Fruit fly (Drosophila melanogaster) whole organism, embryonic: Measurements from ENCODE around the gene CG31176.

Source experiments
- BtbVII ChIP-seq: fragments of 200-800 bp; sonication (Bioruptor generic); optimal IDR thresholded peaks from 3 replicates; lab custom pipeline; 2017; ENCODE audit warnings: missing biosample characterization, mild to moderate bottlenecking, missing genetic modification characterization
- CG1024 ChIP-seq: fragments of 200-800 bp; sonication (Bioruptor generic); IDR thresholded peaks from 2 replicates; pipeline ENCODE4 v1.3.6; 2022; ENCODE audit warnings: missing biosample characterization, missing genetic modification characterization
- CG11093 ChIP-seq: fragments of 200-800 bp; sonication (Bioruptor generic); IDR thresholded peaks from 3 replicates; pipeline ENCODE4 v1.3.6; 2022; ENCODE audit warnings: missing biosample characterization, missing genetic modification characterization
- CG12104 ChIP-seq: fragments of 200-800 bp; sonication (Bioruptor generic); optimal IDR thresholded peaks from 3 replicates; lab custom pipeline; 2016; ENCODE audit warnings: missing biosample characterization, missing genetic modification characterization
- CG15011 ChIP-seq: fragments of 200-800 bp; sonication (Bioruptor generic); optimal IDR thresholded peaks from 3 replicates; lab custom pipeline; 2018; ENCODE audit warnings: missing biosample characterization, mild to moderate bottlenecking, missing genetic modification characterization
- CG1603 ChIP-seq: fragments of 200-800 bp; sonication (Bioruptor generic); optimal IDR thresholded peaks from 2 replicates; lab custom pipeline; 2019; ENCODE audit warnings: missing biosample characterization, mild to moderate bottlenecking, missing genetic modification characterization, moderate library complexity
- CG16815 ChIP-seq: fragments of 200-800 bp; sonication (Bioruptor generic); optimal IDR thresholded peaks from 3 replicates; lab custom pipeline; 2017; ENCODE audit warnings: missing biosample characterization, mild to moderate bottlenecking, missing genetic modification characterization
- CG17612 ChIP-seq: fragments of 200-800 bp; sonication (Bioruptor generic); IDR thresholded peaks from 2 replicates; pipeline ENCODE4 v1.3.6; 2022; ENCODE audit warnings: missing biosample characterization, missing genetic modification characterization
- CG2129 ChIP-seq: fragments of 200-800 bp; sonication (Bioruptor generic); IDR thresholded peaks from 2 replicates; pipeline ENCODE4 v1.3.6; 2022; ENCODE audit warnings: missing biosample characterization, missing genetic modification characterization; ENCODE audit not compliant: partially characterized antibody
- CG2889 ChIP-seq: fragments of 200-800 bp; sonication (Bioruptor generic); IDR thresholded peaks from 3 replicates; pipeline ENCODE4 v1.3.6; 2022; ENCODE audit warnings: missing biosample characterization, missing genetic modification characterization
- CG30020 ChIP-seq: fragments of 200-800 bp; optimal IDR thresholded peaks from 2 replicates; lab custom pipeline; 2019; ENCODE audit warnings: missing biosample characterization, mild to moderate bottlenecking, missing genetic modification characterization, moderate library complexity
- CG3163 ChIP-seq: fragments of 200-800 bp; sonication (Bioruptor generic); optimal IDR thresholded peaks from 3 replicates; lab custom pipeline; 2016; ENCODE audit warnings: missing biosample characterization, missing genetic modification characterization
- CG32767 ChIP-seq: fragments of 200-800 bp; sonication (Bioruptor generic); IDR thresholded peaks from 2 replicates; pipeline ENCODE4 v1.3.6; 2022; ENCODE audit warnings: missing biosample characterization, missing genetic modification characterization
- CG33557 ChIP-seq: fragments of 200-800 bp; sonication (Bioruptor generic); optimal IDR thresholded peaks from 2 replicates; lab custom pipeline; 2019; ENCODE audit warnings: missing biosample characterization, mild to moderate bottlenecking, missing genetic modification characterization, moderate library complexity
- CG34422 ChIP-seq: fragments of 200-800 bp; sonication (Bioruptor generic); IDR thresholded peaks from 3 replicates; pipeline ENCODE4 v1.3.6; 2022; ENCODE audit warnings: missing biosample characterization, missing genetic modification characterization
- CG4707 ChIP-seq: fragments of 200-800 bp; sonication (Bioruptor generic); optimal IDR thresholded peaks from 2 replicates; lab custom pipeline; 2018; ENCODE audit warnings: missing biosample characterization, mild to moderate bottlenecking, missing genetic modification characterization, moderate library complexity
- CG6254 ChIP-seq: fragments of 200-800 bp; sonication (Bioruptor generic); optimal IDR thresholded peaks from 3 replicates; lab custom pipeline; 2017; ENCODE audit warnings: mild to moderate bottlenecking, missing biosample characterization, missing genetic modification reagents, missing genetic modification characterization
- CG6689 ChIP-seq: fragments of 200-800 bp; sonication (Bioruptor generic); IDR thresholded peaks from 2 replicates; pipeline ENCODE4 v1.3.6; 2022; ENCODE audit warnings: missing biosample characterization, missing genetic modification characterization
- CG7357 ChIP-seq: fragments of 200-800 bp; sonication (Bioruptor generic); IDR thresholded peaks from 3 replicates; pipeline ENCODE4 v1.3.6; 2022; ENCODE audit warnings: missing biosample characterization, missing genetic modification characterization
- CG9817 ChIP-seq: fragments of 200-800 bp; sonication (Bioruptor generic); optimal IDR thresholded peaks from 2 replicates; lab custom pipeline; 2018; ENCODE audit warnings: missing biosample characterization, mild to moderate bottlenecking, missing genetic modification characterization, moderate library complexity
- CrebB ChIP-seq: fragments of 200-800 bp; sonication (Bioruptor generic); optimal IDR thresholded peaks from 3 replicates; lab custom pipeline; 2018; ENCODE audit warnings: missing biosample characterization, mild to moderate bottlenecking, missing genetic modification characterization
- Doc2 ChIP-seq: fragments of 200-800 bp; sonication (Bioruptor generic); IDR thresholded peaks from 2 replicates; pipeline ENCODE4 v1.3.6; 2022; ENCODE audit warnings: missing biosample characterization, missing genetic modification characterization
- HLH54F ChIP-seq: fragments of 200-800 bp; sonication (Bioruptor generic); optimal IDR thresholded peaks from 3 replicates; lab custom pipeline; 2016; ENCODE audit warnings: missing biosample characterization, missing genetic modification characterization
- Hr78 ChIP-seq, 2 experiments: fragments of 200-800 bp in 1 of 2; fragments of >200 bp in 1 of 2; sonication (Bioruptor generic) in 1 of 2; optimal IDR thresholded peaks; 2 replicates each; lab custom pipeline; 2017 to 2019; ENCODE audit warnings: missing biosample characterization in 2 of 2, missing genetic modification characterization in 2 of 2, mild to moderate bottlenecking in 1 of 2, moderate library complexity in 1 of 2
- MESR4 ChIP-seq: fragments of 200-800 bp; sonication (Bioruptor generic); optimal IDR thresholded peaks from 2 replicates; lab custom pipeline; 2018; ENCODE audit warnings: missing biosample characterization, mild to moderate bottlenecking, missing genetic modification characterization, moderate library complexity
- Mad ChIP-seq: fragments of 200-800 bp; sonication (Bioruptor generic); optimal IDR thresholded peaks from 2 replicates; lab custom pipeline; 2016; ENCODE audit warnings: missing biosample characterization, missing genetic modification characterization
- Oli ChIP-seq: fragments of 200-800 bp; sonication (Bioruptor generic); optimal IDR thresholded peaks from 2 replicates; lab custom pipeline; 2018; ENCODE audit warnings: missing biosample characterization, mild to moderate bottlenecking, missing genetic modification characterization, moderate library complexity
- Poxn ChIP-seq: fragments of 200-800 bp; sonication (Bioruptor generic); IDR thresholded peaks from 2 replicates; pipeline ENCODE4 v1.3.6; 2022; ENCODE audit warnings: missing biosample characterization, missing genetic modification characterization
- Sry-δ ChIP-seq: fragments of 200-800 bp; sonication (Bioruptor generic); optimal IDR thresholded peaks from 2 replicates; lab custom pipeline; 2016; ENCODE audit warnings: missing biosample characterization, missing genetic modification characterization
- ac ChIP-seq: fragments of 200-800 bp; sonication (Bioruptor generic); optimal IDR thresholded peaks from 3 replicates; lab custom pipeline; 2017; ENCODE audit warnings: missing biosample characterization, mild to moderate bottlenecking, missing genetic modification characterization
- crp ChIP-seq, 2 experiments: fragments of 200-800 bp; sonication (Bioruptor generic); optimal IDR thresholded peaks; 2 replicates in 1 of 2; 3 replicates in 1 of 2; lab custom pipeline; 2017; ENCODE audit warnings: missing biosample characterization in 2 of 2, missing genetic modification characterization in 2 of 2, mild to moderate bottlenecking in 1 of 2, moderate library complexity in 1 of 2
- ewg ChIP-seq: fragments of 200-800 bp; sonication (Bioruptor generic); optimal IDR thresholded peaks from 3 replicates; lab custom pipeline; 2017; ENCODE audit warnings: mild to moderate bottlenecking, missing biosample characterization, missing genetic modification reagents, missing genetic modification characterization
- fu2 ChIP-seq: fragments of 200-800 bp; sonication (Bioruptor generic); optimal IDR thresholded peaks from 2 replicates; lab custom pipeline; 2016; ENCODE audit warnings: missing biosample characterization, missing genetic modification characterization
- gcm2 ChIP-seq: fragments of 200-800 bp; sonication (Bioruptor generic); optimal IDR thresholded peaks from 2 replicates; lab custom pipeline; 2016; ENCODE audit warnings: missing biosample characterization, missing genetic modification characterization
- hbn ChIP-seq: fragments of 200-800 bp; sonication (Bioruptor generic); IDR thresholded peaks from 2 replicates; pipeline ENCODE4 v1.3.6; 2022; ENCODE audit warnings: missing biosample characterization, missing genetic modification characterization; ENCODE audit not compliant: partially characterized antibody
- hth ChIP-seq: fragments of >200 bp; optimal IDR thresholded peaks from 2 replicates; lab custom pipeline; 2017; ENCODE audit warnings: inconsistent platforms
- inv ChIP-seq: fragments of 200-800 bp; sonication (Bioruptor generic); IDR thresholded peaks from 2 replicates; pipeline ENCODE4 v1.3.6; 2022; ENCODE audit warnings: missing biosample characterization, missing genetic modification characterization; ENCODE audit not compliant: partially characterized antibody
- jing ChIP-seq: fragments of 200-800 bp; sonication (Bioruptor generic); optimal IDR thresholded peaks from 2 replicates; lab custom pipeline; 2018; ENCODE audit warnings: missing biosample characterization, mild to moderate bottlenecking, missing genetic modification characterization
- lbe ChIP-seq: fragments of 200-800 bp; sonication (Bioruptor generic); optimal IDR thresholded peaks from 2 replicates; lab custom pipeline; 2016; ENCODE audit warnings: missing biosample characterization, mild to moderate bottlenecking, missing genetic modification characterization
- luna ChIP-seq: fragments of 200-800 bp; sonication (Bioruptor generic); optimal IDR thresholded peaks from 2 replicates; lab custom pipeline; 2016; ENCODE audit warnings: missing biosample characterization, missing genetic modification characterization
- odd ChIP-seq: fragments of 200-800 bp; sonication (Bioruptor generic); optimal IDR thresholded peaks from 2 replicates; lab custom pipeline; 2017; ENCODE audit warnings: missing biosample characterization, mild to moderate bottlenecking, missing genetic modification characterization
- org-1 ChIP-seq: fragments of 200-800 bp; sonication (Bioruptor generic); optimal IDR thresholded peaks from 2 replicates; lab custom pipeline; 2017; ENCODE audit warnings: missing biosample characterization, missing genetic modification characterization
- pros ChIP-seq: fragments of 200-800 bp; sonication (Bioruptor generic); optimal IDR thresholded peaks from 3 replicates; lab custom pipeline; 2019; ENCODE audit warnings: missing biosample characterization, mild to moderate bottlenecking, missing genetic modification characterization, moderate library complexity
- slou ChIP-seq: fragments of 200-800 bp; sonication (Bioruptor generic); optimal IDR thresholded peaks from 3 replicates; lab custom pipeline; 2016; ENCODE audit warnings: missing biosample characterization, missing genetic modification characterization
- sna ChIP-seq: fragments of 200-800 bp; sonication (Bioruptor generic); IDR thresholded peaks from 2 replicates; pipeline ENCODE4 v1.3.6; 2022; ENCODE audit warnings: missing biosample characterization, missing genetic modification characterization; ENCODE audit not compliant: partially characterized antibody
- tap ChIP-seq: fragments of 200-800 bp; optimal IDR thresholded peaks from 3 replicates; lab custom pipeline; 2019; ENCODE audit warnings: missing biosample characterization, mild to moderate bottlenecking, missing genetic modification characterization, moderate library complexity
- tio ChIP-seq: fragments of 200-800 bp; sonication (Bioruptor generic); optimal IDR thresholded peaks from 2 replicates; lab custom pipeline; 2017; ENCODE audit warnings: missing biosample characterization, missing genetic modification characterization, inconsistent platforms
- toy ChIP-seq: fragments of 200-800 bp; sonication (Bioruptor generic); IDR thresholded peaks from 2 replicates; pipeline ENCODE4 v1.3.6; 2022; ENCODE audit warnings: missing biosample characterization, missing genetic modification characterization
- usp ChIP-seq: fragments of >200 bp; optimal IDR thresholded peaks from 2 replicates; lab custom pipeline; 2017; ENCODE audit warnings: missing biosample characterization, missing genetic modification characterization
- yki ChIP-seq: fragments of >200 bp; optimal IDR thresholded peaks from 3 replicates; lab custom pipeline; 2018
- z ChIP-seq: fragments of 200-800 bp; sonication (Bioruptor generic); IDR thresholded peaks from 3 replicates; pipeline ENCODE4 v1.3.6; 2022; ENCODE audit warnings: missing biosample characterization, missing genetic modification characterization

CG31176 gene

DNA sequence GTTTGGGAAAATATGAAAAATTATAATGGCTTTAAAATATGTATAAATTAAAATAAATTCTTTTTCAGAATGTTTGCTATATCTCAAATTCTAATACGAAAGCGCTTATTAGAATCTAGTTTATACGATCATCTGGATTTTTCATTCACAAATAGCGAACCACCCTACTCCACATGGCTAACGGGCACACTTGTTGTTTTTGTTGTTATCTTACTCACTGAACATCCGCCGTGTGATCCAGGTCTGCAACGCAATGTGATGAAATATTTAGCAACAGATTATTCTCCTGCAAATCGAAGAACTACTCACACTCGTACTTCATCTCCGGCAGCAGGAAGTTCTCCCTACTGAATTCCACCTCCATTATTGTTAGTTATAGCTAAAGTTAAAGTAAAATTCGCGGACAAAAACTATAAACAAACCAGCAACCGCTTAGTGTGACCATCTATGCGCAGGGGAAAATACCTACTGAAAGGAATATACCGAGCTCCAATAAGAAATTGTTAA, 56.9 kb downstream of the CG31176 start, which contains the start of gene Archease (continued):
- no peak for TF ChIP-seq CG16815
- TF ChIP-seq pros (GFP tag; lab: Kevin White, UChicago): no peak
- peak; percentile 43 for TF ChIP-seq CG1603 (tag; lab: Kevin White, UChicago)
- no peak for TF ChIP-seq Hr78 (GFP tag; optimal IDR thresholded peaks at IDR 0.05; lab: Kevin White, UChicago)
- no peak for TF ChIP-seq inv (GFP tag; lab: Robert Waterston, UW)
- no peak for TF ChIP-seq CG3163 (GFP tag; lab: Kevin White, UChicago)
- no peak for TF ChIP-seq Sry-δ (GFP tag; lab: Kevin White, UChicago)
- TF ChIP-seq hbn: no peak
- peak; percentile 26 for TF ChIP-seq CG4707
- TF ChIP-seq CG12104: no peak
- TF ChIP-seq gcm2 (GFP tag; lab: Kevin White, UChicago): no peak
- TF ChIP-seq luna (GFP tag; lab: Kevin White, UChicago): no peak
- TF ChIP-seq CG11093 (GFP tag; lab: Robert Waterston, UW): no peak
- no peak for TF ChIP-seq Doc2 (GFP tag; lab: Robert Waterston, UW)
- no peak for TF ChIP-seq fu2 (GFP tag; lab: Kevin White, UChicago)
- TF ChIP-seq toy: no peak
- no peak for TF ChIP-seq sna
- no peak for TF ChIP-seq CG32767
- TF ChIP-seq Oli: peak; percentile 14
- TF ChIP-seq CG17612 (GFP tag; lab: Robert Waterston, UW): no peak
- TF ChIP-seq lbe (GFP tag; lab: Kevin White, UChicago): peak; percentile 68
- no peak for TF ChIP-seq CG6689
- TF ChIP-seq BtbVII (GFP tag; lab: Kevin White, UChicago): peak; percentile 64
- no peak for TF ChIP-seq tio (GFP tag; lab: Kevin White, UChicago)
- TF ChIP-seq tap: peak; percentile 63
- TF ChIP-seq HLH54F (GFP tag; lab: Kevin White, UChicago): no peak
- peak; percentile 79; the same call in 1 of the 3 replicates for TF ChIP-seq CG34422 (GFP tag; lab: Robert Waterston, UW)
- no peak for TF ChIP-seq org-1 (GFP tag; lab: Kevin White, UChicago)
- TF ChIP-seq slou: no peak
- peak; percentile 6 for TF ChIP-seq CG30020 (tag; lab: Kevin White, UChicago)
- peak; percentile 58 for TF ChIP-seq CrebB (tag; lab: Kevin White, UChicago)
- no peak for TF ChIP-seq hth
- TF ChIP-seq Poxn (GFP tag; lab: Robert Waterston, UW): no peak
- no peak for TF ChIP-seq ac
- no peak for TF ChIP-seq CG6254 (GFP tag; lab: Kevin White, UChicago)
- no peak for TF ChIP-seq jing (GFP tag; lab: Kevin White, UChicago)
- 0 out of 2 replicates have a peak, but pooled peaks have one; percentile 10 for TF ChIP-seq CG1024
- no peak for TF ChIP-seq yki (lab: Kevin White, UChicago)
- TF ChIP-seq CG15011 (GFP tag; lab: Kevin White, UChicago): peak; percentile 26
- no peak for TF ChIP-seq CG2889 (GFP tag; lab: Robert Waterston, UW)
- peak; percentile 62 for TF ChIP-seq odd (GFP tag; lab: Kevin White, UChicago)
- no peak for TF ChIP-seq ewg (GFP tag; lab: Kevin White, UChicago)
- TF ChIP-seq CG7357: no peak
- peak; percentile 74 for TF ChIP-seq MESR4
- TF ChIP-seq CG9817 (tag; lab: Kevin White, UChicago): no peak
- peak in 1 of 2 experiments; percentile 61 for TF ChIP-seq crp (GFP tag; optimal IDR thresholded peaks at IDR 0.05; lab: Kevin White, UChicago)
- TF ChIP-seq Mad (GFP tag; lab: Kevin White, UChicago): no peak
- peak; percentile 28 for TF ChIP-seq CG33557
- no peak for TF ChIP-seq z (GFP tag; lab: Robert Waterston, UW)
- TF ChIP-seq CG2129: no peak
- no peak for TF ChIP-seq usp
